Worm (Caenorhabditis elegans): ENCODE results near the gene Y22D7AR.14.

DNA sequence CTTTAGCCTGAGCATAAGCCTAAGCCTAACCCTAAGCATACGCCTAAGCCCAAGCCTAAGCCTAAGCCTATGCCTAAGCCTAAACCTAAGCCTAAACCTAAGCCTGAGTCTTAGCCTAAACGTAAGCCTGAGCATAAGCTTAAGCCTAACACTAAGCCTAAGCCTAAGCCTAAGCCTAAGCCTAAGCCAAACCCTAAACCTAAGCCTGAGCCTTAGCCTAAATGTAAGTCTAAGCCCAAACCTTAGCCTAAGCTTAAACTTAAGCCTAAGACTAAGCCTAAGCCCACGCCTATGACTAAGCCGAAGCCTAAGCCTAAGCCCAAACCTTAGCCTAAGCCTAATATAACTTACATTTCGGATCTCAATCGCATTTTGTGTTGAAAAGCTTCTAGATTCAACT lies 14.2 kb upstream of the Y22D7AR.14 start:
- no peak for TF ChIP-seq cog-1 (tag; optimal IDR thresholded peaks at IDR 0.05)
- no peak for TF ChIP-seq ztf-23 (GFP tag; IDR thresholded peaks at IDR 0.05)
- TF ChIP-seq flt-1 (GFP tag; IDR thresholded peaks at IDR 0.05), result no peak
- TF ChIP-seq klf-2 (GFP tag; conservative IDR thresholded peaks at IDR 0.05), result no peak
